Worm (Caenorhabditis elegans) whole organism, midembryonic: ENCODE data around the gene gei-1.

Experiments used
- T22C8.4 ChIP-seq: fragments of 200-800 bp; sonication (Bioruptor generic); IDR thresholded peaks from 2 replicates; pipeline ENCODE4 v1.3.6; 2022; ENCODE audit warnings: missing genetic modification characterization, missing compliant biosample characterization
- cog-1 ChIP-seq: sonication (generic microtip); optimal IDR thresholded peaks from 2 replicates; lab custom pipeline; 2016; ENCODE audit warnings: missing genetic modification characterization, missing compliant biosample characterization
- flt-1 ChIP-seq: fragments of 200-800 bp; sonication (Bioruptor generic); IDR thresholded peaks from 2 replicates; pipeline ENCODE4 v1.3.6; 2022; ENCODE audit warnings: missing genetic modification characterization, missing compliant biosample characterization
- med-1 ChIP-seq: sonication (generic microtip); optimal IDR thresholded peaks from 2 replicates; lab custom pipeline; 2017; ENCODE audit warnings: missing genetic modification characterization, mild to moderate bottlenecking, missing compliant biosample characterization, antibody characterized with exemption, missing genetic modification reagents; ENCODE audit not compliant: insufficient read depth
- ref-1 ChIP-seq: fragments of 200-800 bp; sonication (Bioruptor generic); conservative IDR thresholded peaks from 2 replicates; pipeline ENCODE4 v1.3.6; 2022; ENCODE audit warnings: missing genetic modification reagents, missing genetic modification characterization, missing compliant biosample characterization
- ztf-29 ChIP-seq: fragments of 200-800 bp; sonication (Bioruptor generic); IDR thresholded peaks from 2 replicates; pipeline ENCODE4 v1.3.6; 2022; ENCODE audit warnings: missing genetic modification reagents, missing genetic modification characterization, missing compliant biosample characterization

DNA sequence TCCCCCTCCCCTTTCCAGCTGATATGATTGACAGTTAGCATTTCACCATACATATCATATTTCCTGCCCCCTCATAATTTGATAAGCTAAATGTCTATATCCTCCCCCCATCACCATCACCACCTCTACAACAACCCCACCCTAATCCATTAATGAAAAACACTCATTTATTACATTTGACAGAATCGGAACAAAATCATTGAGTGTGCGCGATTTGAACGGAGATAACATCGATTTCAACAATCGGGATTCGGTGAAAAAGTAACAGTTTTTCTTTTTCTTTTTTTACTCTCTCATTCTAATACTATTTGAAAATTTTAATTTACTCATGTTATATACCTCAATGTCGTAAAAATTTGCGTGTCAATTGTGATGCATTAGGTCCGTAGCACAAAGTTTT, 1.2 kb downstream of the gei-1 start:
- TF ChIP-seq T22C8.4 (GFP tag; lab: Robert Waterston, UW) (no peak), ref-1 (no peak), flt-1 (GFP tag; lab: Robert Waterston, UW) (no peak), ztf-29 (GFP tag; lab: Robert Waterston, UW) (no peak), cog-1 (tag; lab: Kevin White, UChicago) (no peak), med-1 (GFP tag; lab: Kevin White, UChicago) (no peak)
